Worm (Caenorhabditis elegans) whole organism, young adult: ENCODE measurements around the gene daf-9.

Experiments used
- B0336.3 ChIP-seq: fragments of 200-800 bp; sonication (Bioruptor generic); IDR thresholded peaks from 2 replicates; pipeline ENCODE4 v1.3.6; 2022; ENCODE audit warnings: missing genetic modification characterization, missing compliant biosample characterization
- F23B12.7 ChIP-seq: sonication (generic microtip); optimal IDR thresholded peaks from 2 replicates; lab custom pipeline; 2017; ENCODE audit warnings: missing genetic modification characterization, mild to moderate bottlenecking, missing compliant biosample characterization, antibody characterized with exemption, moderate library complexity; ENCODE audit not compliant: insufficient read depth
- F39B2.1 ChIP-seq: fragments of 200-800 bp; sonication (Bioruptor generic); IDR thresholded peaks from 2 replicates; pipeline ENCODE4 v1.3.6; 2022; ENCODE audit warnings: missing genetic modification reagents, missing genetic modification characterization, missing compliant biosample characterization
- F57A8.1 ChIP-seq: fragments of 200-800 bp; sonication (Bioruptor generic); optimal IDR thresholded peaks from 2 replicates; lab custom pipeline; 2018; ENCODE audit warnings: mild to moderate bottlenecking, missing genetic modification characterization, moderate library complexity, missing compliant biosample characterization
- T07F8.4 ChIP-seq: sonication (generic microtip); optimal IDR thresholded peaks from 2 replicates; lab custom pipeline; 2016; ENCODE audit warnings: mild to moderate bottlenecking, missing genetic modification characterization, moderate library complexity, missing compliant biosample characterization
- Y67H2A.10 ChIP-seq: fragments of 200-800 bp; sonication (Bioruptor generic); conservative IDR thresholded peaks from 2 replicates; pipeline ENCODE4 v1.3.6; 2022; ENCODE audit warnings: missing genetic modification reagents, missing genetic modification characterization, missing compliant biosample characterization
- ZK185.1 ChIP-seq: sonication (generic microtip); optimal IDR thresholded peaks from 2 replicates; lab custom pipeline; 2016; ENCODE audit warnings: mild to moderate bottlenecking, missing genetic modification characterization, missing compliant biosample characterization; ENCODE audit not compliant: poor library complexity, severe bottlenecking
- aptf-3 ChIP-seq: fragments of 200-800 bp; sonication (Bioruptor generic); IDR thresholded peaks from 2 replicates; pipeline ENCODE4 v1.3.6; 2022; ENCODE audit warnings: missing genetic modification characterization, missing compliant biosample characterization
- atf-7 ChIP-seq: sonication (generic microtip); optimal IDR thresholded peaks from 2 replicates; lab custom pipeline; 2017; ENCODE audit warnings: mild to moderate bottlenecking, missing genetic modification characterization, missing compliant biosample characterization
- attf-3 ChIP-seq: fragments of 200-800 bp; sonication (Bioruptor generic); conservative IDR thresholded peaks from 2 replicates; pipeline ENCODE4 v1.3.6; 2022; ENCODE audit warnings: missing genetic modification reagents, missing genetic modification characterization, missing compliant biosample characterization
- bed-1 ChIP-seq: fragments of 200-800 bp; sonication (Bioruptor generic); IDR thresholded peaks from 2 replicates; pipeline ENCODE4 v1.3.6; 2022; ENCODE audit warnings: missing genetic modification reagents, missing genetic modification characterization, missing compliant biosample characterization
- ccch-3 ChIP-seq: fragments of 200-800 bp; sonication (Bioruptor generic); optimal IDR thresholded peaks from 2 replicates; lab custom pipeline; 2018; ENCODE audit warnings: mild to moderate bottlenecking, missing genetic modification characterization, missing compliant biosample characterization
- ceh-27 ChIP-seq: fragments of 200-800 bp; sonication (Bioruptor generic); optimal IDR thresholded peaks from 2 replicates; lab custom pipeline; 2018; ENCODE audit warnings: mild to moderate bottlenecking, missing genetic modification characterization, moderate library complexity, missing compliant biosample characterization
- ceh-79 ChIP-seq: sonication (generic microtip); optimal IDR thresholded peaks from 2 replicates; lab custom pipeline; 2017; ENCODE audit warnings: mild to moderate bottlenecking, missing genetic modification characterization, missing compliant biosample characterization
- chd-7 ChIP-seq: sonication (generic microtip); optimal IDR thresholded peaks from 2 replicates; lab custom pipeline; 2016; ENCODE audit warnings: mild to moderate bottlenecking, missing genetic modification characterization, moderate library complexity, missing compliant biosample characterization
- die-1 ChIP-seq: sonication (generic microtip); optimal IDR thresholded peaks from 2 replicates; lab custom pipeline; 2016; ENCODE audit warnings: missing genotype, mild to moderate bottlenecking, missing genetic modification characterization, missing compliant biosample characterization
- gei-17 ChIP-seq: fragments of 200-800 bp; sonication (Bioruptor generic); optimal IDR thresholded peaks from 2 replicates; lab custom pipeline; 2018; ENCODE audit warnings: mild to moderate bottlenecking, missing genetic modification characterization, missing compliant biosample characterization
- hlh-12 ChIP-seq: sonication (generic microtip); optimal IDR thresholded peaks from 2 replicates; lab custom pipeline; 2016; ENCODE audit warnings: missing genetic modification characterization, missing compliant biosample characterization
- hmg-1.2 ChIP-seq: fragments of 200-800 bp; sonication (Bioruptor generic); IDR thresholded peaks from 2 replicates; pipeline ENCODE4 v1.3.6; 2022; ENCODE audit warnings: missing genetic modification reagents, missing genetic modification characterization, missing compliant biosample characterization
- hmg-20 ChIP-seq: fragments of 200-800 bp; sonication (Bioruptor generic); IDR thresholded peaks from 2 replicates; pipeline ENCODE4 v1.3.6; 2022; ENCODE audit warnings: missing genetic modification reagents, missing genetic modification characterization, missing compliant biosample characterization
- lin-26 ChIP-seq: fragments of 200-800 bp; sonication (Bioruptor generic); IDR thresholded peaks from 2 replicates; pipeline ENCODE4 v1.3.6; 2022; ENCODE audit warnings: missing genetic modification reagents, missing genetic modification characterization, missing compliant biosample characterization
- lin-35 ChIP-seq, 3 experiments: fragments of 150-350 bp in 2 of 3; sonication (generic microtip) in 1 of 3; optimal IDR thresholded peaks; 2 replicates each; lab custom pipeline; 2014 to 2018; ENCODE audit warnings: missing biosample characterization in 3 of 3, missing genetic modification characterization in 3 of 3, missing genetic modification reagents in 3 of 3
- lsl-1 ChIP-seq: fragments of 200-800 bp; sonication (Bioruptor generic); optimal IDR thresholded peaks from 2 replicates; lab custom pipeline; 2018; ENCODE audit warnings: mild to moderate bottlenecking, missing genetic modification characterization, moderate library complexity, missing compliant biosample characterization
- madf-10 ChIP-seq: sonication (generic microtip); optimal IDR thresholded peaks from 2 replicates; lab custom pipeline; 2016; ENCODE audit warnings: mild to moderate bottlenecking, missing genetic modification characterization, missing compliant biosample characterization
- madf-6 ChIP-seq: fragments of 200-800 bp; sonication (Bioruptor generic); IDR thresholded peaks from 2 replicates; pipeline ENCODE4 v1.3.6; 2022; ENCODE audit warnings: missing genetic modification reagents, missing genetic modification characterization, missing compliant biosample characterization
- madf-8 ChIP-seq: fragments of 200-800 bp; sonication (Bioruptor generic); conservative IDR thresholded peaks from 2 replicates; pipeline ENCODE4 v1.3.6; 2022; ENCODE audit warnings: missing genetic modification reagents, missing genetic modification characterization, missing compliant biosample characterization
- mes-4 ChIP-seq: sonication (generic microtip); optimal IDR thresholded peaks from 2 replicates; lab custom pipeline; 2016; ENCODE audit warnings: missing genotype, missing genetic modification characterization, missing compliant biosample characterization
- nfya-1 ChIP-seq: sonication (generic microtip); optimal IDR thresholded peaks from 2 replicates; lab custom pipeline; 2017; ENCODE audit warnings: antibody characterized with exemption, missing compliant biosample characterization, missing genetic modification characterization, borderline replicate concordance; ENCODE audit not compliant: insufficient read depth
- nhr-80 ChIP-seq: sonication (generic microtip); optimal IDR thresholded peaks from 2 replicates; lab custom pipeline; 2016; ENCODE audit warnings: missing genetic modification characterization, missing compliant biosample characterization
- sdz-38 ChIP-seq: sonication (generic microtip); optimal IDR thresholded peaks from 2 replicates; lab custom pipeline; 2016; ENCODE audit warnings: missing genotype, missing genetic modification characterization, missing compliant biosample characterization
- sea-2 ChIP-seq: fragments of 200-800 bp; sonication (Bioruptor generic); IDR thresholded peaks from 2 replicates; pipeline ENCODE4 v1.3.6; 2022; ENCODE audit warnings: missing genetic modification characterization, missing compliant biosample characterization
- snpc-1.3 ChIP-seq: sonication (generic microtip); optimal IDR thresholded peaks from 2 replicates; lab custom pipeline; 2017; ENCODE audit warnings: missing genetic modification characterization, mild to moderate bottlenecking, missing compliant biosample characterization, antibody characterized with exemption, moderate library complexity, missing genotype, missing genetic modification reagents; ENCODE audit not compliant: insufficient read depth
- snpc-3.4 ChIP-seq: sonication (generic microtip); optimal IDR thresholded peaks from 2 replicates; lab custom pipeline; 2017; ENCODE audit warnings: missing genetic modification characterization, mild to moderate bottlenecking, missing compliant biosample characterization, antibody characterized with exemption, moderate library complexity, missing genotype, missing genetic modification reagents
- snpc-4 ChIP-seq, 5 experiments: fragments of 150-350 bp in 1 of 5; sonication (generic microtip) in 4 of 5; optimal IDR thresholded peaks; 2 replicates each; lab custom pipeline; 2014 to 2018; ENCODE audit warnings: missing genetic modification characterization in 5 of 5, missing biosample characterization in 3 of 5, antibody characterized with exemption in 2 of 5, mild to moderate bottlenecking in 2 of 5, missing compliant biosample characterization in 2 of 5, missing genotype in 2 of 5, moderate library complexity in 2 of 5, missing genetic modification reagents in 1 of 5
- somi-1 ChIP-seq: fragments of 200-800 bp; sonication (Bioruptor generic); optimal IDR thresholded peaks from 2 replicates; lab custom pipeline; 2018; ENCODE audit warnings: mild to moderate bottlenecking, missing genetic modification characterization, missing compliant biosample characterization
- sptf-2 ChIP-seq: fragments of 200-800 bp; sonication (Bioruptor generic); optimal IDR thresholded peaks from 2 replicates; lab custom pipeline; 2018; ENCODE audit warnings: mild to moderate bottlenecking, missing genetic modification characterization, missing compliant biosample characterization
- tlf-1 ChIP-seq: fragments of 200-800 bp; sonication (Bioruptor generic); optimal IDR thresholded peaks from 2 replicates; lab custom pipeline; 2018; ENCODE audit warnings: mild to moderate bottlenecking, missing genetic modification characterization, missing compliant biosample characterization
- ztf-25 ChIP-seq: fragments of 200-800 bp; sonication (Bioruptor generic); IDR thresholded peaks from 2 replicates; pipeline ENCODE4 v1.3.6; 2022; ENCODE audit warnings: missing genetic modification reagents, missing genetic modification characterization, missing compliant biosample characterization

daf-9 gene

ce11 chrX:6173656-6174055 is 23.1 kb upstream of the daf-9 start, which contains the start of gene T25B2.1:
Gene T25B2.1, plus strand, starts transcription at chrX:6173956.
- TF ChIP-seq hmg-1.2 (GFP tag; lab: Robert Waterston, UW) (no peak), hmg-20 (GFP tag; lab: Robert Waterston, UW) (no peak), sptf-2 (GFP tag; lab: Kevin White, UChicago) (no peak), sdz-38 (tag; lab: Kevin White, UChicago) (no peak), mes-4 (tag; lab: Kevin White, UChicago) (no peak), snpc-3.4 (tag; lab: Kevin White, UChicago) (no peak), madf-10 (no peak), lin-26 (no peak), nfya-1 (tag; lab: Kevin White, UChicago) (no peak), hlh-12 (no peak), ccch-3 (GFP tag; lab: Kevin White, UChicago) (no peak), ZK185.1 (no peak), gei-17 (GFP tag; lab: Kevin White, UChicago) (no peak)

ce11 chrX:6175829-6176228 is 20.9 kb upstream of the daf-9 start, which contains the start of gene T25B2.3:
Gene T25B2.3, plus strand, starts transcription at chrX:6176129.
- no peak for TF ChIP-seq tlf-1
- no peak for TF ChIP-seq ceh-27 (GFP tag; lab: Kevin White, UChicago)
- TF ChIP-seq F23B12.7 (tag; lab: Kevin White, UChicago), result no peak
- no peak for TF ChIP-seq die-1 (tag; lab: Kevin White, UChicago)
- TF ChIP-seq chd-7 (tag; lab: Kevin White, UChicago), result no peak
- TF ChIP-seq lsl-1 (GFP tag; lab: Kevin White, UChicago), result no peak
- no peak for TF ChIP-seq lin-35 (GFP tag; optimal IDR thresholded peaks at IDR 0.05; lab: Kevin White, UChicago)
- TF ChIP-seq snpc-4 (GFP tag; optimal IDR thresholded peaks at IDR 0.05; lab: Kevin White, UChicago), result no peak
- no peak for TF ChIP-seq snpc-4 (tag; optimal IDR thresholded peaks at IDR 0.05; lab: Kevin White, UChicago)
- no peak for TF ChIP-seq ceh-79 (tag; lab: Kevin White, UChicago)
- no peak for TF ChIP-seq sea-2

DNA sequence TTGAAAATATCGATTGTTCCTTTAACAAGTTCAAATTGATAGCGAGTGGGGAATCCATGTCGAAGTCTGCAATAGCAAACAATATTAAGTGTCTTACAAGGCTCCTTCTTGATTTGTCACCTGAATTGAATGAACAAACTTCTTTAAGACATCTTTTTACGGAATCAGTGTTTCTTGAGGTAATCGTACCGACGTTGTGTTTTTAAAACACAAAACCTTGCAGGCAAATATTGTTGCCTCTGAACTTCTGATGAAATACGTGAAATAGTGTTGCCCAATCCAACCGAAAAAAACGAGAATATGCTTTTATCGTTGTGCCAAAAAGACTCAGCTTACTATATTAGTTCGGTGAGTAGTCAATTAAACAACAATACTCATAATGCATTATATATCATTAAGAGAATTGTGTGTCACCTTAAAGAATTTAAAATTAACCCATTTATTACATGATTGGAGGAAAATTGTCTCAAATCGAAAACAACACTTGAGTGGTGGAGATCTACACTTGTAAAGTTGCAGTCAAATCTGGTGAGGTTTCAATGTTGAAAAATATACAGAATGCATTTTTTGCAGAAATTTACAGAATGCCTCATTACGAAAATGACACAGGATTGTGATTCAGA is 18.7 kb upstream of the daf-9 start, which contains the start of the genes T25B2.4 and T13C5.3:
T25B2.4 (plus strand) TSS at position 301 of the 623 bp plus-strand sequence.
T13C5.3 (plus strand) TSS at position 573 of the 623 bp plus-strand sequence.
- no peak for TF ChIP-seq ceh-27 (GFP tag; lab: Kevin White, UChicago)
- no peak for TF ChIP-seq snpc-1.3 (tag; lab: Kevin White, UChicago)
- TF ChIP-seq bed-1, result no peak
- TF ChIP-seq B0336.3 (GFP tag; lab: Robert Waterston, UW), result no peak
- no peak for TF ChIP-seq atf-7 (tag; lab: Kevin White, UChicago)
- TF ChIP-seq sptf-2 (GFP tag; lab: Kevin White, UChicago), result no peak
- no peak for TF ChIP-seq F57A8.1 (GFP tag; lab: Kevin White, UChicago)
- no peak for TF ChIP-seq T07F8.4 (tag; lab: Kevin White, UChicago)
- no peak for TF ChIP-seq ccch-3 (GFP tag; lab: Kevin White, UChicago)
- no peak for TF ChIP-seq F39B2.1
- TF ChIP-seq somi-1 (GFP tag; lab: Kevin White, UChicago), result no peak
- TF ChIP-seq attf-3 (GFP tag; lab: Robert Waterston, UW), result no peak
- no peak for TF ChIP-seq madf-8
- no peak for TF ChIP-seq madf-6 (GFP tag; lab: Robert Waterston, UW)
- no peak for TF ChIP-seq nhr-80 (tag; lab: Kevin White, UChicago)
- TF ChIP-seq Y67H2A.10 (GFP tag; lab: Robert Waterston, UW), result no peak
- TF ChIP-seq aptf-3 (GFP tag; lab: Robert Waterston, UW), result no peak
- no peak for TF ChIP-seq ztf-25 (GFP tag; lab: Robert Waterston, UW)
